Fruit fly (Drosophila melanogaster) whole organism, embryonic: Measurements from ENCODE around the gene CG43121.
A peak's percentile ranks its signal among the peaks of the same experiment; 100 is the strongest.

Experiments used
- Bgb ChIP-seq: fragments of 200-800 bp; sonication (Bioruptor generic); IDR thresholded peaks from 2 replicates; pipeline ENCODE4 v1.3.6; 2022; ENCODE audit warnings: missing biosample characterization, missing genetic modification characterization; ENCODE audit not compliant: partially characterized antibody
- C15 ChIP-seq: fragments of 200-800 bp; sonication (Bioruptor generic); IDR thresholded peaks from 3 replicates; pipeline ENCODE4 v1.3.6; 2022; ENCODE audit warnings: missing biosample characterization, missing genetic modification characterization
- CG11398 ChIP-seq: fragments of 200-800 bp; sonication (Bioruptor generic); optimal IDR thresholded peaks from 2 replicates; lab custom pipeline; 2016; ENCODE audit warnings: missing biosample characterization, missing genetic modification characterization
- CG11560 ChIP-seq: fragments of 200-800 bp; sonication (Bioruptor generic); IDR thresholded peaks from 3 replicates; pipeline ENCODE4 v1.3.6; 2022; ENCODE audit warnings: missing biosample characterization, missing genetic modification characterization
- CG13424 ChIP-seq: fragments of 200-800 bp; sonication (Bioruptor generic); optimal IDR thresholded peaks from 2 replicates; lab custom pipeline; 2019; ENCODE audit warnings: missing biosample characterization, mild to moderate bottlenecking, missing genetic modification characterization, moderate library complexity
- CG14860 ChIP-seq: fragments of 200-800 bp; sonication (Bioruptor generic); IDR thresholded peaks from 3 replicates; pipeline ENCODE4 v1.3.6; 2022; ENCODE audit warnings: missing biosample characterization, missing genetic modification characterization; ENCODE audit not compliant: partially characterized antibody
- CG14965 ChIP-seq: fragments of 200-800 bp; sonication (Bioruptor generic); optimal IDR thresholded peaks from 2 replicates; lab custom pipeline; 2016; ENCODE audit warnings: missing biosample characterization, missing genetic modification characterization, borderline replicate concordance
- CG15601 ChIP-seq: fragments of 200-800 bp; sonication (Bioruptor generic); optimal IDR thresholded peaks from 3 replicates; lab custom pipeline; 2019; ENCODE audit warnings: missing biosample characterization, mild to moderate bottlenecking, missing genetic modification characterization, moderate library complexity
- CG15696 ChIP-seq: fragments of 200-800 bp; sonication (Bioruptor generic); optimal IDR thresholded peaks from 2 replicates; lab custom pipeline; 2019; ENCODE audit warnings: missing biosample characterization, mild to moderate bottlenecking, missing genetic modification characterization, moderate library complexity
- CG17186 ChIP-seq: fragments of 200-800 bp; sonication (Bioruptor generic); optimal IDR thresholded peaks from 3 replicates; lab custom pipeline; 2017; ENCODE audit warnings: missing biosample characterization, missing genetic modification reagents, missing genetic modification characterization
- CG17612 ChIP-seq: fragments of 200-800 bp; sonication (Bioruptor generic); IDR thresholded peaks from 2 replicates; pipeline ENCODE4 v1.3.6; 2022; ENCODE audit warnings: missing biosample characterization, missing genetic modification characterization
- CG2712 ChIP-seq: fragments of 200-800 bp; optimal IDR thresholded peaks from 3 replicates; lab custom pipeline; 2019; ENCODE audit warnings: missing biosample characterization, mild to moderate bottlenecking, missing genetic modification characterization, moderate library complexity
- CG4328 ChIP-seq: fragments of 200-800 bp; sonication (Bioruptor generic); optimal IDR thresholded peaks from 3 replicates; lab custom pipeline; 2017; ENCODE audit warnings: missing biosample characterization, missing genetic modification reagents, missing genetic modification characterization
- CG4360 ChIP-seq: fragments of 200-800 bp; sonication (Bioruptor generic); IDR thresholded peaks from 2 replicates; pipeline ENCODE4 v1.3.6; 2022; ENCODE audit warnings: missing biosample characterization, missing genetic modification characterization
- CG4854 ChIP-seq: fragments of 200-800 bp; sonication (Bioruptor generic); optimal IDR thresholded peaks from 2 replicates; lab custom pipeline; 2016; ENCODE audit warnings: missing biosample characterization, missing genetic modification characterization, inconsistent platforms
- CG5245 ChIP-seq: fragments of 200-800 bp; sonication (Bioruptor generic); optimal IDR thresholded peaks from 3 replicates; lab custom pipeline; 2016; ENCODE audit warnings: missing biosample characterization, missing genetic modification characterization
- CG9609 ChIP-seq: fragments of 200-800 bp; sonication (Bioruptor generic); optimal IDR thresholded peaks from 3 replicates; lab custom pipeline; 2016; ENCODE audit warnings: missing biosample characterization, missing genetic modification characterization
- CG9817 ChIP-seq: fragments of 200-800 bp; sonication (Bioruptor generic); optimal IDR thresholded peaks from 2 replicates; lab custom pipeline; 2018; ENCODE audit warnings: missing biosample characterization, mild to moderate bottlenecking, missing genetic modification characterization, moderate library complexity
- CG9876 ChIP-seq: fragments of 200-800 bp; sonication (Bioruptor generic); optimal IDR thresholded peaks from 2 replicates; lab custom pipeline; 2016; ENCODE audit warnings: missing biosample characterization, missing genetic modification characterization
- Deaf1 ChIP-seq: fragments of 200-800 bp; optimal IDR thresholded peaks from 3 replicates; lab custom pipeline; 2019; ENCODE audit warnings: missing biosample characterization, mild to moderate bottlenecking, missing genetic modification characterization, moderate library complexity
- E2f2 ChIP-seq: fragments of 200-800 bp; sonication (Bioruptor generic); IDR thresholded peaks from 2 replicates; pipeline ENCODE4 v1.3.6; 2022; ENCODE audit warnings: missing biosample characterization, missing genetic modification characterization
- HmgZ ChIP-seq: fragments of 200-800 bp; sonication (Bioruptor generic); optimal IDR thresholded peaks from 2 replicates; lab custom pipeline; 2018; ENCODE audit warnings: missing biosample characterization, mild to moderate bottlenecking, missing genetic modification characterization
- Hr3 ChIP-seq: fragments of 200-800 bp; sonication (Bioruptor generic); optimal IDR thresholded peaks from 3 replicates; lab custom pipeline; 2016; ENCODE audit warnings: missing biosample characterization, missing genetic modification characterization
- Hr39 ChIP-seq: fragments of >200 bp; optimal IDR thresholded peaks from 2 replicates; lab custom pipeline; 2017
- MBD-R2 ChIP-seq: fragments of 200-800 bp; sonication (Bioruptor generic); IDR thresholded peaks from 2 replicates; pipeline ENCODE4 v1.3.6; 2022; ENCODE audit warnings: missing biosample characterization, missing genetic modification characterization
- NK7.1 ChIP-seq: fragments of 200-800 bp; sonication (Bioruptor generic); optimal IDR thresholded peaks from 3 replicates; lab custom pipeline; 2016; ENCODE audit warnings: missing biosample characterization, missing genetic modification characterization
- Sox100B ChIP-seq: fragments of 200-800 bp; sonication (Bioruptor generic); optimal IDR thresholded peaks from 3 replicates; lab custom pipeline; 2018; ENCODE audit warnings: missing biosample characterization, mild to moderate bottlenecking, missing genetic modification characterization
- Sry-β ChIP-seq: fragments of 200-800 bp; sonication (Bioruptor generic); optimal IDR thresholded peaks from 2 replicates; lab custom pipeline; 2018; ENCODE audit warnings: missing biosample characterization, mild to moderate bottlenecking, missing genetic modification characterization, moderate library complexity
- Xbp1 ChIP-seq: fragments of 200-800 bp; sonication (Bioruptor generic); optimal IDR thresholded peaks from 3 replicates; lab custom pipeline; 2016; ENCODE audit warnings: missing biosample characterization, mild to moderate bottlenecking, missing genetic modification characterization
- YL-1 ChIP-seq: fragments of 200-800 bp; sonication (Bioruptor generic); optimal IDR thresholded peaks from 3 replicates; lab custom pipeline; 2017; ENCODE audit warnings: missing biosample characterization, mild to moderate bottlenecking, missing genetic modification characterization
- ac ChIP-seq: fragments of 200-800 bp; sonication (Bioruptor generic); optimal IDR thresholded peaks from 3 replicates; lab custom pipeline; 2017; ENCODE audit warnings: missing biosample characterization, mild to moderate bottlenecking, missing genetic modification characterization
- aop ChIP-seq: fragments of 200-800 bp; sonication (Bioruptor generic); IDR thresholded peaks from 2 replicates; pipeline ENCODE4 v1.3.6; 2022; ENCODE audit warnings: missing biosample characterization, missing genetic modification characterization
- bigmax ChIP-seq: fragments of 200-800 bp; sonication (Bioruptor generic); optimal IDR thresholded peaks from 2 replicates; lab custom pipeline; 2018; ENCODE audit warnings: missing biosample characterization, mild to moderate bottlenecking, missing genetic modification characterization
- cwo ChIP-seq: fragments of 200-800 bp; sonication (Bioruptor generic); optimal IDR thresholded peaks from 3 replicates; lab custom pipeline; 2017; ENCODE audit warnings: missing biosample characterization, missing genetic modification characterization, mild to moderate bottlenecking, moderate library complexity, missing genetic modification reagents
- dmrt11E ChIP-seq: fragments of 200-800 bp; sonication (Bioruptor generic); optimal IDR thresholded peaks from 3 replicates; lab custom pipeline; 2018; ENCODE audit warnings: missing biosample characterization, mild to moderate bottlenecking, missing genetic modification characterization, moderate library complexity
- esg ChIP-seq: fragments of 200-800 bp; sonication (Bioruptor generic); conservative IDR thresholded peaks from 2 replicates; pipeline ENCODE4 v1.3.6; 2022; ENCODE audit warnings: missing biosample characterization, missing genetic modification characterization
- ewg ChIP-seq: fragments of 200-800 bp; sonication (Bioruptor generic); optimal IDR thresholded peaks from 3 replicates; lab custom pipeline; 2017; ENCODE audit warnings: mild to moderate bottlenecking, missing biosample characterization, missing genetic modification reagents, missing genetic modification characterization
- exex ChIP-seq: fragments of 200-800 bp; sonication (Bioruptor generic); optimal IDR thresholded peaks from 4 replicates; lab custom pipeline; 2018; ENCODE audit warnings: missing biosample characterization, mild to moderate bottlenecking, missing genetic modification characterization, moderate library complexity
- hth ChIP-seq: fragments of >200 bp; optimal IDR thresholded peaks from 2 replicates; lab custom pipeline; 2017; ENCODE audit warnings: inconsistent platforms
- jigr1 ChIP-seq: fragments of 200-800 bp; sonication (Bioruptor generic); IDR thresholded peaks from 3 replicates; pipeline ENCODE4 v1.3.6; 2022; ENCODE audit warnings: missing biosample characterization, missing genetic modification characterization
- mld ChIP-seq: fragments of 200-800 bp; sonication (Bioruptor generic); IDR thresholded peaks from 3 replicates; pipeline ENCODE4 v1.3.6; 2022; ENCODE audit warnings: missing biosample characterization, missing genetic modification characterization; ENCODE audit not compliant: partially characterized antibody
- otp ChIP-seq: fragments of 200-800 bp; sonication (Bioruptor generic); IDR thresholded peaks from 3 replicates; pipeline ENCODE4, ENCODE4 v1.3.6; 2022; ENCODE audit warnings: missing biosample characterization, missing genetic modification characterization
- prd ChIP-seq, 3 experiments: fragments of >200 bp in 2 of 3; fragments of 200-800 bp in 1 of 3; sonication (Bioruptor generic) in 1 of 3; optimal IDR thresholded peaks in 2 of 3; IDR thresholded peaks in 1 of 3; 2 replicates in 2 of 3; 3 replicates in 1 of 3; pipeline versions ENCODE4 v1.3.6 to Lab custom; 2017 to 2022; ENCODE audit warnings: missing biosample characterization in 1 of 3, missing genetic modification characterization in 1 of 3
- schlank ChIP-seq: fragments of 200-800 bp; sonication (Bioruptor generic); optimal IDR thresholded peaks from 2 replicates; lab custom pipeline; 2018; ENCODE audit warnings: missing biosample characterization, mild to moderate bottlenecking, missing genetic modification characterization
- slbo ChIP-seq: fragments of 200-800 bp; sonication (Bioruptor generic); IDR thresholded peaks from 2 replicates; pipeline ENCODE4 v1.3.6; 2022; ENCODE audit warnings: missing biosample characterization, missing genetic modification characterization
- ssp ChIP-seq: fragments of 200-800 bp; sonication (Bioruptor generic); IDR thresholded peaks from 2 replicates; pipeline ENCODE4 v1.3.6; 2022; ENCODE audit warnings: missing biosample characterization, missing genetic modification characterization
- tll ChIP-seq, 2 experiments: fragments of 200-800 bp in 1 of 2; fragments of >200 bp in 1 of 2; sonication (Bioruptor generic) in 1 of 2; optimal IDR thresholded peaks; 2 replicates each; lab custom pipeline; 2017 to 2019; ENCODE audit warnings: missing biosample characterization in 2 of 2, missing genetic modification characterization in 2 of 2, mild to moderate bottlenecking in 1 of 2, moderate library complexity in 1 of 2
- tup ChIP-seq: fragments of 200-800 bp; sonication (Bioruptor generic); optimal IDR thresholded peaks from 2 replicates; lab custom pipeline; 2016; ENCODE audit warnings: missing biosample characterization, mild to moderate bottlenecking, missing genetic modification characterization, moderate library complexity
- wor ChIP-seq: fragments of 200-800 bp; sonication (Bioruptor generic); IDR thresholded peaks from 2 replicates; pipeline ENCODE4 v1.3.6; 2022; ENCODE audit warnings: missing biosample characterization, missing genetic modification characterization

The CG43121 gene

dm6 chr3L:14665802-14666351, 6.4 kb downstream of the CG43121 start (continued):
- TF ChIP-seq CG17186 (no peak), Deaf1 (peak; percentile 71), wor (GFP tag; lab: Robert Waterston, UW) (peak; percentile 80), exex (peak; percentile 8), bigmax (GFP tag; lab: Kevin White, UChicago) (peak; percentile 14), ac (GFP tag; lab: Kevin White, UChicago) (peak; percentile 85), CG9817 (tag; lab: Kevin White, UChicago) (peak; percentile 81), CG9609 (GFP tag; lab: Kevin White, UChicago) (peak; percentile 83), E2f2 (peak; percentile 62), Sox100B (GFP tag; lab: Kevin White, UChicago) (peak; percentile 80), cwo (GFP tag; lab: Kevin White, UChicago) (peak; percentile 76), YL-1 (GFP tag; lab: Kevin White, UChicago) (peak; percentile 27), prd (optimal IDR thresholded peaks at IDR 0.05; lab: Kevin White, UChicago) (no peak), prd (GFP tag; IDR thresholded peaks at IDR 0.05; lab: Robert Waterston, UW) (peak; percentile 91), CG15601 (tag; lab: Kevin White, UChicago) (peak; percentile 90), CG14860 (GFP tag; lab: Robert Waterston, UW) (no peak), NK7.1 (GFP tag; lab: Kevin White, UChicago) (peak; percentile 85), CG13424 (peak; percentile 91), C15 (GFP tag; lab: Robert Waterston, UW) (0 out of 3 replicates have a peak, but pooled peaks have one; percentile 45), CG11398 (GFP tag; lab: Kevin White, UChicago) (peak; percentile 84), jigr1 (GFP tag; lab: Robert Waterston, UW) (peak; percentile 65; the same call in 1 of the 3 replicates), dmrt11E (tag; lab: Kevin White, UChicago) (peak; percentile 92), ewg (GFP tag; lab: Kevin White, UChicago) (peak; percentile 82), hth (no peak), mld (GFP tag; lab: Robert Waterston, UW) (no peak), CG5245 (peak; percentile 89), CG4360 (0 out of 2 replicates have a peak, but pooled peaks have one; percentile 15), esg (GFP tag; lab: Robert Waterston, UW) (peak; percentile 83), Hr3 (GFP tag; lab: Kevin White, UChicago) (peak; percentile 81), CG9876 (GFP tag; lab: Kevin White, UChicago) (peak; percentile 81), slbo (GFP tag; lab: Robert Waterston, UW) (peak; percentile 88), schlank (tag; lab: Kevin White, UChicago) (peak; percentile 54), Sry-β (peak; percentile 52), Xbp1 (peak; percentile 92), MBD-R2 (GFP tag; lab: Robert Waterston, UW) (no peak; the same call in 1 of the 2 replicates), aop (GFP tag; lab: Robert Waterston, UW) (peak; percentile 78), otp (GFP tag; lab: Robert Waterston, UW) (peak; percentile 91), CG4328 (peak; percentile 53), CG11560 (peak; percentile 64; the same call in 1 of the 3 replicates), ssp (GFP tag; lab: Robert Waterston, UW) (no peak; the same call in 1 of the 2 replicates), CG14965 (GFP tag; lab: Kevin White, UChicago) (peak; percentile 64), CG17612 (peak; percentile 47; the same call in 1 of the 2 replicates), tll (GFP tag; optimal IDR thresholded peaks at IDR 0.05; lab: Kevin White, UChicago) (no peak), CG2712 (tag; lab: Kevin White, UChicago) (peak; percentile 94), CG4854 (GFP tag; lab: Kevin White, UChicago) (peak; percentile 89), Hr39 (lab: Kevin White, UChicago) (no peak), Bgb (GFP tag; lab: Robert Waterston, UW) (no peak), HmgZ (tag; lab: Kevin White, UChicago) (peak; percentile 88), CG15696 (tag; lab: Kevin White, UChicago) (peak; percentile 88), tup (GFP tag; lab: Kevin White, UChicago) (peak; percentile 79)
